Worm (Caenorhabditis elegans) whole organism, L2 larva: ENCODE measurements around the gene Y19D2B.2.

Experiments
- aly-2 ChIP-seq: fragments of 150-350 bp; optimal IDR thresholded peaks from 2 replicates; lab custom pipeline; 2014; ENCODE audit warnings: missing biosample characterization, missing genetic modification characterization
- ama-1 ChIP-seq: fragments of 150-350 bp; optimal IDR thresholded peaks from 2 replicates; lab custom pipeline; 2018; ENCODE audit warnings: inconsistent platforms
- blmp-1 ChIP-seq: sonication (generic microtip); optimal IDR thresholded peaks from 2 replicates; lab custom pipeline; 2017; ENCODE audit warnings: missing genetic modification characterization, mild to moderate bottlenecking, missing compliant biosample characterization, antibody characterized with exemption, moderate library complexity; ENCODE audit not compliant: insufficient read depth
- mbf-1 ChIP-seq: sonication (generic microtip); optimal IDR thresholded peaks from 2 replicates; lab custom pipeline; 2017; ENCODE audit warnings: missing biosample characterization, missing genetic modification characterization
- nhr-11 ChIP-seq: fragments of 150-350 bp; optimal IDR thresholded peaks from 2 replicates; lab custom pipeline; 2014; ENCODE audit warnings: missing biosample characterization, missing genetic modification characterization
- nhr-129 ChIP-seq: fragments of 150-350 bp; optimal IDR thresholded peaks from 2 replicates; lab custom pipeline; 2014; ENCODE audit warnings: missing biosample characterization, missing genetic modification characterization
- nhr-23 ChIP-seq: fragments of 150-350 bp; optimal IDR thresholded peaks from 2 replicates; lab custom pipeline; 2014; ENCODE audit warnings: missing biosample characterization, missing genetic modification reagents, missing genetic modification characterization
- skn-1 ChIP-seq: sonication (generic microtip); optimal IDR thresholded peaks from 2 replicates; lab custom pipeline; 2017; ENCODE audit warnings: missing biosample characterization, missing genetic modification characterization
- ztf-4 ChIP-seq: fragments of 150-350 bp; optimal IDR thresholded peaks from 2 replicates; lab custom pipeline; 2014; ENCODE audit warnings: missing biosample characterization, missing genetic modification characterization

DNA sequence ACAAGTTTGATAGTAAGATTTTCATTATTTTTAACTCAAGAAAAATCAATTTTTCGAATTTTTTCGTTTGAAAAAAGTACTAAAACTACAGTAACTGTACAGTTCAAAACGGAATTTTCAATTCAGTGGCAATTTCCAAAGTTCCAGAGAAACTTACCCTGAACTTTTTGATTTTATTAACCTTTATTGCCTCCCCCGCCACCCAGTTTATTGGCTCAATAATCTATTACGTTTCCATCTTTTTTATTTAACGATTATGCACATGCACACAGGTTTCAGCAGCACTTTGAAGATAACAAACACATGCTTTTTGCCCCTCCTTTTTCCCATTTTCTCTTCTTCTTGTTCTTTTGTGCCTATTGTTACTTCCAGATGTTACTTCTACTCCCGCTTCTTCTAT lies 43.4 kb upstream of the Y19D2B.2 start, which contains the start of gene lurp-1:
- TF ChIP-seq nhr-23 (tag; lab: Kevin White, UChicago) (no peak), skn-1 (no peak), nhr-129 (tag; lab: Kevin White, UChicago) (no peak), aly-2 (tag; lab: Kevin White, UChicago) (no peak), nhr-11 (no peak), blmp-1 (no peak), mbf-1 (tag; lab: Kevin White, UChicago) (no peak), ztf-4 (no peak), ama-1 (lab: Kevin White, UChicago) (no peak)
